Worm (Caenorhabditis elegans): Measurements from ENCODE around the gene spat-2.

DNA sequence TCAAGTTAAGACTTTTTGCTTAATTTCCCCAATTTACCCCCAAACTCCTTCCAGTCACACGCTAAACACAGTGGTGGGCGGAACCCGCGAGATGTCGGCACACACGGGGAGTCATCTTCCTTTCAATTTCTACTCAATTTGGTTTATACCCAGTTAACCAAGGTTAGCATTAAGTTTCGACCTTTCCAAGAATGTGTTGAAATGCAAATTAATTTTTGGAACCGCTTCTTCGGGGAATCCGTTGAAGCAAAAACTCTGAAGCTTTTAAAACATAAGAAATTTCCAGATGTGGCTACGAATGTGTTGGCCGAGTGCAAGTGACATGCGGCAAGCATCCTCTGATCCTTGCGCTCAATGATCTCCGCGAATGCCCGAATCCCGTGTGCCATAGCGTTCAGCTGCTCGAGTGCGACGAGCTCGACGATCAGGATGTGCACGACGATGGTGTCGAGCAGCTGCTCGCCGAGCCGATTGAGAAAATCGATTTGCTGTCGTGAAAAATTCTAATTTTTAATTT lies 54.2 kb downstream of the spat-2 start:
- no peak for TF ChIP-seq ztf-23 (GFP tag; IDR thresholded peaks at IDR 0.05)
- no peak for TF ChIP-seq flt-1 (GFP tag; IDR thresholded peaks at IDR 0.05)
- TF ChIP-seq ref-1 (GFP tag; conservative IDR thresholded peaks at IDR 0.05): no peak
- TF ChIP-seq cog-1 (tag; optimal IDR thresholded peaks at IDR 0.05): no peak
- no peak for TF ChIP-seq tab-1 (GFP tag; IDR thresholded peaks at IDR 0.05)
- no peak for TF ChIP-seq klf-2 (GFP tag; conservative IDR thresholded peaks at IDR 0.05)
- TF ChIP-seq ztf-29 (GFP tag; IDR thresholded peaks at IDR 0.05): no peak
- no peak for TF ChIP-seq T22C8.4 (GFP tag; IDR thresholded peaks at IDR 0.05)
